Fruit fly (Drosophila melanogaster): ENCODE results near the gene twit.

Gene twit

dm6 chr2L:20823196-20824105 is 28.9 kb upstream of the twit start (continued):
- no peak for TF ChIP-seq run (tag; optimal IDR thresholded peaks at IDR 0.05)
- TF ChIP-seq pzg (GFP tag; optimal IDR thresholded peaks at IDR 0.05), result peak; percentile 9
- TF ChIP-seq CG10959 (GFP tag; IDR thresholded peaks at IDR 0.05), result no peak
- TF ChIP-seq oc (tag; optimal IDR thresholded peaks at IDR 0.05), result peak; percentile 54
- TF ChIP-seq knrl (GFP tag; IDR thresholded peaks at IDR 0.05; ENCODE audit: partially characterized antibody), result peak; percentile 40; the same call in 2 of the 3 replicates
- peak; percentile 94 for TF ChIP-seq CG1832 (GFP tag; optimal IDR thresholded peaks at IDR 0.05)
- no peak for TF ChIP-seq CG15073 (GFP tag; optimal IDR thresholded peaks at IDR 0.05)
- peak; percentile 31 for TF ChIP-seq MTF-1 (GFP tag; optimal IDR thresholded peaks at IDR 0.05; ENCODE audit: borderline replicate concordance)
- peak; percentile 49; the same call in 2 of the 4 replicates for TF ChIP-seq Dll (GFP tag; IDR thresholded peaks at IDR 0.05; ENCODE audit: partially characterized antibody)
- TF ChIP-seq CG14014 (GFP tag; IDR thresholded peaks at IDR 0.05), result peak; percentile 48; the same call in 1 of the 2 replicates
- peak; percentile 15 for TF ChIP-seq Fer1 (GFP tag; optimal IDR thresholded peaks at IDR 0.05)
- TF ChIP-seq CG7357 (GFP tag; IDR thresholded peaks at IDR 0.05), result no peak
- peak; percentile 46 for TF ChIP-seq sob (GFP tag; IDR thresholded peaks at IDR 0.05)
- no peak for TF ChIP-seq Ptx1 (GFP tag; IDR thresholded peaks at IDR 0.05)
- peak; percentile 23 for TF ChIP-seq CG2678 (tag; optimal IDR thresholded peaks at IDR 0.05)
- no peak for TF ChIP-seq CG1647 (GFP tag; optimal IDR thresholded peaks at IDR 0.05)
- no peak for TF ChIP-seq mam (GFP tag; optimal IDR thresholded peaks at IDR 0.05)
- 0 out of 2 replicates have a peak, but pooled peaks have one; percentile 28 for TF ChIP-seq bowl (GFP tag; IDR thresholded peaks at IDR 0.05)
- no peak for TF ChIP-seq gcm2 (GFP tag; optimal IDR thresholded peaks at IDR 0.05)
- peak; percentile 55; the same call in 1 of the 3 replicates for TF ChIP-seq CG6791 (GFP tag; IDR thresholded peaks at IDR 0.05; ENCODE audit: partially characterized antibody)
- peak; percentile 48 for TF ChIP-seq Scr (GFP tag; IDR thresholded peaks at IDR 0.05; ENCODE audit: partially characterized antibody)
- no peak for TF ChIP-seq Kr (GFP tag; optimal IDR thresholded peaks at IDR 0.05)
- no peak for TF ChIP-seq CG32767 (GFP tag; IDR thresholded peaks at IDR 0.05)
- no peak for TF ChIP-seq CG12744 (GFP tag; optimal IDR thresholded peaks at IDR 0.05)
- TF ChIP-seq CG1529 (GFP tag; optimal IDR thresholded peaks at IDR 0.05), result peak; percentile 15
- no peak for TF ChIP-seq gfzf (GFP tag; optimal IDR thresholded peaks at IDR 0.05)
- no peak for TF ChIP-seq CG3838 (GFP tag; optimal IDR thresholded peaks at IDR 0.05)
- TF ChIP-seq btn (GFP tag; optimal IDR thresholded peaks at IDR 0.05), result no peak
- peak; percentile 81 for TF ChIP-seq HmgD (GFP tag; optimal IDR thresholded peaks at IDR 0.05)
- TF ChIP-seq hth (optimal IDR thresholded peaks at IDR 0.05), result no peak
- TF ChIP-seq CG3281 (GFP tag; optimal IDR thresholded peaks at IDR 0.05), result no peak
- peak; percentile 66 for TF ChIP-seq ftz-f1 (GFP tag; optimal IDR thresholded peaks at IDR 0.05)
- no peak for TF ChIP-seq NC2β (GFP tag; optimal IDR thresholded peaks at IDR 0.05)
- no peak for TF ChIP-seq CTCF (GFP tag; optimal IDR thresholded peaks at IDR 0.05)
- peak; percentile 36; the same call in 1 of the 3 replicates for TF ChIP-seq Optix (GFP tag; IDR thresholded peaks at IDR 0.05)
- 0 out of 2 replicates have a peak, but pooled peaks have one; percentile 13 for TF ChIP-seq CG1024 (GFP tag; IDR thresholded peaks at IDR 0.05)
- peak; percentile 39 for TF ChIP-seq pho (GFP tag; optimal IDR thresholded peaks at IDR 0.05)
- TF ChIP-seq CG5180 (GFP tag; optimal IDR thresholded peaks at IDR 0.05), result peak; percentile 58
- TF ChIP-seq lola (GFP tag; optimal IDR thresholded peaks at IDR 0.05), result peak in 1 of 3 experiments; percentile 53
- peak; percentile 18 for TF ChIP-seq CG13424 (tag; optimal IDR thresholded peaks at IDR 0.05)
- no peak for TF ChIP-seq Doc3 (GFP tag; IDR thresholded peaks at IDR 0.05; ENCODE audit: partially characterized antibody)
- TF ChIP-seq Hmr (GFP tag; optimal IDR thresholded peaks at IDR 0.05), result peak; percentile 20
- TF ChIP-seq CG4617 (GFP tag; optimal IDR thresholded peaks at IDR 0.05; ENCODE audit: borderline replicate concordance), result no peak
- peak; percentile 96 for TF ChIP-seq sd (tag; optimal IDR thresholded peaks at IDR 0.05)
- TF ChIP-seq CG10979 (tag; optimal IDR thresholded peaks at IDR 0.05), result peak; percentile 0
- no peak; the same call in 1 of the 2 replicates for TF ChIP-seq klu (GFP tag; IDR thresholded peaks at IDR 0.05)
- no peak for TF ChIP-seq Fer2 (tag; optimal IDR thresholded peaks at IDR 0.05)
- no peak for TF ChIP-seq CG10147 (GFP tag; optimal IDR thresholded peaks at IDR 0.05)

Measured in whole organism, embryonic.